Worm (Caenorhabditis elegans): ENCODE results near the gene F55D1.1.

DNA sequence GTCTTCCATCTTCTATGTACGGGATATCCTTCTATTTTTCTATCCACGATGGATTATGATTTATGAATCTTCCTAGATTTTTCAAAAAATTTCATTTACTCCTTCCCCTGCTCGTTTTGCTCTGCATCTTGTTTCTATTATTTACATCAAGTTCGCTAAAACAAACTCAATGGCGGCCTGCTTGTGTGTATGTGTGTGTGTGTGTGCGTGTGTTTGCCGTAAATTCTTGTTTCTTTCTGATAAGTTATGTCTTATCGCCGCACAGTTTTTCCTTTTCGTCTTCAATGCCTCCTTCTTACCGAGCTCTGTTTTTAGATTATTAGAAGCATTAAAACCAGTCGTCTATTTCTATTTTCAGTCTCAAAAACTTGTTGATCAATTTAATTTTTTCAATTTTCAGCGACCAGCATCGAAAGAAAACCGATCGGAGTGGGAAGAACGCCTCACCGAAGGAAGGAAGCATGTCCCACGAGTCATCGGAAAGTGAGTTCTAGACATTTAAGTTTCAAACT lies 10.3 kb upstream of the F55D1.1 start, which contains the start of gene dlg-1:
- TF ChIP-seq unc-130 (GFP tag; optimal IDR thresholded peaks at IDR 0.05) (no peak), cebp-2 (GFP tag; IDR thresholded peaks at IDR 0.05) (no peak), unc-62 (GFP tag; optimal IDR thresholded peaks at IDR 0.05) (no peak), dpl-1 (GFP tag; optimal IDR thresholded peaks at IDR 0.05) (no peak), efl-1 (GFP tag; optimal IDR thresholded peaks at IDR 0.05) (no peak), let-526 (GFP tag; IDR thresholded peaks at IDR 0.05) (no peak), ZK185.1 (tag; optimal IDR thresholded peaks at IDR 0.05; ENCODE audit: poor library complexity, severe bottlenecking) (no peak), hsf-1 (GFP tag; IDR thresholded peaks at IDR 0.05) (no peak), F33H1.4 (GFP tag; IDR thresholded peaks at IDR 0.05) (no peak), snpc-4 (GFP tag; optimal IDR thresholded peaks at IDR 0.05) (no peak), snpc-4 (tag; optimal IDR thresholded peaks at IDR 0.05) (no peak), Y95B8A.8 (GFP tag; IDR thresholded peaks at IDR 0.05) (no peak), ama-1 (optimal IDR thresholded peaks at IDR 0.05) (no peak), ama-1 (GFP tag; optimal IDR thresholded peaks at IDR 0.05) (no peak)

Data from whole organism, young adult.